Worm (Caenorhabditis elegans) whole organism, L4 larva: ENCODE measurements around the gene gtsf-1.
A peak's percentile ranks its signal among the peaks of the same experiment; 100 is the strongest.

Source experiments
- F44E2.7 ChIP-seq: fragments of 200-800 bp; sonication (Bioruptor generic); IDR thresholded peaks from 2 replicates; pipeline ENCODE4 v2.1.2; 2022; ENCODE audit warnings: missing genetic modification characterization, missing compliant biosample characterization
- T26A8.4 ChIP-seq: fragments of 200-800 bp; sonication (Bioruptor generic); IDR thresholded peaks from 2 replicates; pipeline ENCODE4 v1.3.6; 2022; ENCODE audit warnings: missing genetic modification characterization, missing compliant biosample characterization
- Y5F2A.4 ChIP-seq: fragments of 200-800 bp; sonication (Bioruptor generic); optimal IDR thresholded peaks from 2 replicates; lab custom pipeline; 2018; ENCODE audit warnings: mild to moderate bottlenecking, missing genetic modification characterization, missing compliant biosample characterization
- Y75B8A.6 ChIP-seq: fragments of 200-800 bp; sonication (Bioruptor generic); IDR thresholded peaks from 2 replicates; pipeline ENCODE4 v1.3.6; 2022; ENCODE audit warnings: missing genetic modification reagents, missing genetic modification characterization, missing compliant biosample characterization
- aha-1 ChIP-seq: fragments of 150-350 bp; peaks from one replicate; lab custom pipeline; 2014; ENCODE audit warnings: missing biosample characterization, missing genetic modification characterization
- aly-2 ChIP-seq: sonication (generic microtip); optimal IDR thresholded peaks from 2 replicates; lab custom pipeline; 2018; ENCODE audit warnings: missing biosample characterization, missing genetic modification characterization
- ama-1 ChIP-seq: fragments of 150-350 bp; optimal IDR thresholded peaks from 2 replicates; lab custom pipeline; 2014; ENCODE audit warnings: inconsistent platforms, mixed read lengths
- attf-4 ChIP-seq: sonication (generic microtip); optimal IDR thresholded peaks from 3 replicates; lab custom pipeline; 2017; ENCODE audit warnings: missing biosample characterization, missing genetic modification characterization
- ceh-20 ChIP-seq: fragments of 200-800 bp; sonication (Bioruptor generic); IDR thresholded peaks from 2 replicates; pipeline ENCODE4 v1.3.6; 2022; ENCODE audit warnings: missing genetic modification reagents, missing genetic modification characterization, missing compliant biosample characterization
- ceh-32 ChIP-seq: sonication (generic microtip); optimal IDR thresholded peaks from 2 replicates; lab custom pipeline; 2016; ENCODE audit warnings: mild to moderate bottlenecking, missing genetic modification characterization, missing compliant biosample characterization; ENCODE audit not compliant: poor library complexity
- ces-1 ChIP-seq: fragments of 150-350 bp; sonication (generic microtip); optimal IDR thresholded peaks from 4 replicates; lab custom pipeline; 2014; ENCODE audit warnings: missing biosample characterization, missing genetic modification reagents, missing genetic modification characterization
- ctbp-1 ChIP-seq: fragments of 200-800 bp; sonication (Bioruptor generic); IDR thresholded peaks from 2 replicates; pipeline ENCODE4 v1.3.6; 2022; ENCODE audit warnings: missing genetic modification reagents, missing genetic modification characterization, missing compliant biosample characterization
- daf-12 ChIP-seq: fragments of 150-350 bp; optimal IDR thresholded peaks from 2 replicates; lab custom pipeline; 2014; ENCODE audit warnings: missing biosample characterization, missing genetic modification reagents, missing genetic modification characterization
- daf-16 ChIP-seq, 3 experiments: sonication (generic microtip); optimal IDR thresholded peaks; 2 replicates each; lab custom pipeline; 2016 to 2017; ENCODE audit warnings: missing genetic modification characterization in 3 of 3, missing genetic modification reagents in 3 of 3, mild to moderate bottlenecking in 2 of 3, missing compliant biosample characterization in 2 of 3, missing biosample characterization in 1 of 3, moderate library complexity in 1 of 3
- daf-19 ChIP-seq: fragments of 200-800 bp; sonication (Bioruptor generic); conservative IDR thresholded peaks from 2 replicates; pipeline ENCODE4 v1.3.6; 2022; ENCODE audit warnings: missing genetic modification characterization, missing compliant biosample characterization
- daf-8 ChIP-seq: fragments of 200-800 bp; sonication (Bioruptor generic); IDR thresholded peaks from 2 replicates; pipeline ENCODE4 v1.3.6; 2022; ENCODE audit warnings: missing genetic modification characterization, missing compliant biosample characterization
- dmd-6 ChIP-seq: fragments of 200-800 bp; sonication (Bioruptor generic); IDR thresholded peaks from 2 replicates; pipeline ENCODE4 v1.3.6; 2022; ENCODE audit warnings: missing genetic modification reagents, missing genetic modification characterization, missing compliant biosample characterization
- dmd-8 ChIP-seq: fragments of 200-800 bp; sonication (Bioruptor generic); IDR thresholded peaks from 2 replicates; pipeline ENCODE4 v1.3.6; 2022; ENCODE audit warnings: missing genetic modification characterization, missing compliant biosample characterization
- egl-43 ChIP-seq: fragments of 200-800 bp; sonication (Bioruptor generic); IDR thresholded peaks from 2 replicates; pipeline ENCODE4 v1.3.6; 2022; ENCODE audit warnings: missing genetic modification reagents, missing genetic modification characterization, missing compliant biosample characterization
- hlh-11 ChIP-seq: fragments of 200-800 bp; sonication (Bioruptor generic); optimal IDR thresholded peaks from 2 replicates; lab custom pipeline; 2018; ENCODE audit warnings: mild to moderate bottlenecking, missing genetic modification characterization, missing compliant biosample characterization
- hlh-30 ChIP-seq: sonication (generic microtip); optimal IDR thresholded peaks from 2 replicates; lab custom pipeline; 2017; ENCODE audit warnings: antibody characterized with exemption, mild to moderate bottlenecking, missing genetic modification characterization, missing compliant biosample characterization; ENCODE audit not compliant: insufficient read depth
- jun-1 ChIP-seq: fragments of 150-350 bp; optimal IDR thresholded peaks from 2 replicates; lab custom pipeline; 2014; ENCODE audit warnings: missing biosample characterization, missing genetic modification reagents, missing genetic modification characterization
- lin-38 ChIP-seq: fragments of 200-800 bp; sonication (Bioruptor generic); IDR thresholded peaks from 2 replicates; pipeline ENCODE4 v1.3.6; 2022; ENCODE audit warnings: missing genetic modification reagents, missing genetic modification characterization, missing compliant biosample characterization
- lir-3 ChIP-seq: sonication (generic microtip); optimal IDR thresholded peaks from 2 replicates; lab custom pipeline; 2016; ENCODE audit warnings: mild to moderate bottlenecking, missing genetic modification characterization, missing compliant biosample characterization
- lsy-2 ChIP-seq, 2 experiments: fragments of 150-350 bp in 1 of 2; sonication (generic microtip) in 1 of 2; optimal IDR thresholded peaks; 2 replicates each; lab custom pipeline; 2014 to 2017; ENCODE audit warnings: missing biosample characterization in 2 of 2, missing genetic modification characterization in 2 of 2
- madf-5 ChIP-seq, 2 experiments: fragments of 200-800 bp; sonication (Bioruptor generic); IDR thresholded peaks; 2 replicates each; pipeline ENCODE4 v1.3.6; 2022; ENCODE audit warnings: missing compliant biosample characterization in 2 of 2, missing genetic modification characterization in 2 of 2
- madf-9 ChIP-seq: fragments of 200-800 bp; sonication (Bioruptor generic); conservative IDR thresholded peaks from 2 replicates; pipeline ENCODE4 v1.3.6; 2022; ENCODE audit warnings: missing genetic modification reagents, missing genetic modification characterization, missing compliant biosample characterization
- mdl-1 ChIP-seq, 2 experiments: fragments of 150-350 bp in 1 of 2; sonication (generic microtip) in 1 of 2; optimal IDR thresholded peaks; 2 replicates each; lab custom pipeline; 2014 to 2017; ENCODE audit warnings: missing biosample characterization in 2 of 2, missing genetic modification characterization in 2 of 2
- mdt-29 ChIP-seq: fragments of 200-800 bp; sonication (Bioruptor generic); IDR thresholded peaks from 2 replicates; pipeline ENCODE4 v1.3.6; 2022; ENCODE audit warnings: missing genetic modification reagents, missing genetic modification characterization, missing compliant biosample characterization
- mep-1 ChIP-seq: fragments of 150-350 bp; sonication (generic microtip); optimal IDR thresholded peaks from 3 replicates; lab custom pipeline; 2014; ENCODE audit warnings: missing biosample characterization, missing genetic modification characterization
- mxl-2 ChIP-seq: fragments of 200-800 bp; sonication (Bioruptor generic); conservative IDR thresholded peaks from 2 replicates; pipeline ENCODE4 v1.3.6; 2022; ENCODE audit warnings: missing genetic modification reagents, missing genetic modification characterization, missing compliant biosample characterization
- nhr-102 ChIP-seq: sonication (generic microtip); optimal IDR thresholded peaks from 2 replicates; lab custom pipeline; 2016; ENCODE audit warnings: mild to moderate bottlenecking, missing genetic modification characterization, moderate library complexity, missing compliant biosample characterization
- nhr-11 ChIP-seq: fragments of 150-350 bp; optimal IDR thresholded peaks from 2 replicates; lab custom pipeline; 2014; ENCODE audit warnings: missing biosample characterization, missing genetic modification characterization
- nhr-237 ChIP-seq: sonication (generic microtip); optimal IDR thresholded peaks from 2 replicates; lab custom pipeline; 2017; ENCODE audit warnings: missing biosample characterization, missing genetic modification characterization
- nhr-41 ChIP-seq: fragments of 200-800 bp; sonication (Bioruptor generic); IDR thresholded peaks from 2 replicates; pipeline ENCODE4 v1.3.6; 2022; ENCODE audit warnings: missing genetic modification reagents, missing genetic modification characterization, missing compliant biosample characterization
- nhr-42 ChIP-seq: fragments of 200-800 bp; sonication (Bioruptor generic); IDR thresholded peaks from 2 replicates; pipeline ENCODE4 v1.3.6; 2022; ENCODE audit warnings: missing genetic modification characterization, missing compliant biosample characterization
- nhr-48 ChIP-seq: sonication (generic microtip); optimal IDR thresholded peaks from 2 replicates; lab custom pipeline; 2016; ENCODE audit warnings: mild to moderate bottlenecking, missing genetic modification characterization, missing compliant biosample characterization
- nhr-6 ChIP-seq: fragments of 150-350 bp; optimal IDR thresholded peaks from 2 replicates; lab custom pipeline; 2014; ENCODE audit warnings: missing biosample characterization, missing genetic modification characterization
- nhr-76 ChIP-seq: fragments of 150-350 bp; optimal IDR thresholded peaks from 2 replicates; lab custom pipeline; 2014; ENCODE audit warnings: missing biosample characterization, missing genetic modification characterization
- rbr-2 ChIP-seq: sonication (generic microtip); optimal IDR thresholded peaks from 2 replicates; lab custom pipeline; 2016; ENCODE audit warnings: missing genotype, missing genetic modification characterization, missing compliant biosample characterization
- saeg-2 ChIP-seq: fragments of 200-800 bp; sonication (Bioruptor generic); IDR thresholded peaks from 2 replicates; pipeline ENCODE4 v1.3.6; 2022; ENCODE audit warnings: missing genetic modification reagents, missing genetic modification characterization, missing compliant biosample characterization
- sdz-12 ChIP-seq: fragments of 200-800 bp; sonication (Bioruptor generic); optimal IDR thresholded peaks from 2 replicates; lab custom pipeline; 2018; ENCODE audit warnings: mild to moderate bottlenecking, missing genetic modification characterization, missing compliant biosample characterization
- set-16 ChIP-seq: fragments of 200-800 bp; sonication (Bioruptor generic); IDR thresholded peaks from 2 replicates; pipeline ENCODE4 v1.3.6; 2022; ENCODE audit warnings: missing genetic modification reagents, missing genetic modification characterization, missing compliant biosample characterization
- snpc-4 ChIP-seq: fragments of 150-350 bp; optimal IDR thresholded peaks from 2 replicates; lab custom pipeline; 2014; ENCODE audit warnings: missing biosample characterization, missing genetic modification characterization
- spr-3 ChIP-seq: fragments of 200-800 bp; sonication (Bioruptor generic); optimal IDR thresholded peaks from 2 replicates; lab custom pipeline; 2018; ENCODE audit warnings: mild to moderate bottlenecking, missing genetic modification characterization, missing compliant biosample characterization
- tag-97 ChIP-seq: fragments of 200-800 bp; sonication (Bioruptor generic); IDR thresholded peaks from 2 replicates; pipeline ENCODE4 v1.3.6; 2022; ENCODE audit warnings: missing genetic modification characterization, missing compliant biosample characterization
- tra-1 ChIP-seq: fragments of 200-800 bp; sonication (Bioruptor generic); IDR thresholded peaks from 2 replicates; pipeline ENCODE4 v1.3.6; 2022; ENCODE audit warnings: missing genetic modification reagents, missing genetic modification characterization, missing compliant biosample characterization
- unc-130 ChIP-seq: sonication (generic microtip); optimal IDR thresholded peaks from 2 replicates; lab custom pipeline; 2016; ENCODE audit warnings: missing genetic modification reagents, missing genetic modification characterization, missing compliant biosample characterization
- zag-1 ChIP-seq: fragments of 150-350 bp; optimal IDR thresholded peaks from 2 replicates; lab custom pipeline; 2014; ENCODE audit warnings: missing biosample characterization, missing genetic modification characterization
- zfp-2 ChIP-seq: sonication (generic microtip); optimal IDR thresholded peaks from 2 replicates; lab custom pipeline; 2016; ENCODE audit warnings: mild to moderate bottlenecking, missing genetic modification characterization, missing compliant biosample characterization
- zip-2 ChIP-seq: fragments of 150-350 bp; optimal IDR thresholded peaks from 2 replicates; lab custom pipeline; 2014; ENCODE audit warnings: missing biosample characterization, missing genetic modification characterization
- ztf-11 ChIP-seq: fragments of 150-350 bp; optimal IDR thresholded peaks from 2 replicates; lab custom pipeline; 2014; ENCODE audit warnings: missing biosample characterization, missing genetic modification characterization

The gtsf-1 gene

DNA sequence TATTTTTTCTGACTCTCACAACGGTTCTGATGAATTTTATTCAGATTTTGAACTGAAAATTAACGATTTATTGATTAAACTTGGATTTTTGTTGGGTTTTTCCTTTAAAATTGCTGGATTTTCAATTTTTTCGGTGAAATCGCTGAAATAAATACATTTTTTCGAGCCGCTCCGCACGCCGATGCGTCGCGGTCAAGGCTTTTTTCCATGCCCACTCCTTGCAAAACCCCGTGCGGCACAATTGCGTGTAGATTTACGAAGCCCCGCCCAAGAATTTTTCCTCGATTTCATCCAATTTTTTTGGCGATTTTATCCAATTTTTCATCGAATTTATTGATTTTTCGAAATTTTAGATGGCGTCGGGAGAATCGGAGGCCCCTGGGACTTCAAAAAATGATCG is at the start of gene gtsf-1 (continued):
- TF ChIP-seq unc-130 (GFP tag; lab: Kevin White, UChicago) (peak; percentile 36), nhr-76 (tag; lab: Kevin White, UChicago) (no peak), daf-8 (GFP tag; lab: Robert Waterston, UW) (no peak), madf-5 (GFP tag; IDR thresholded peaks at IDR 0.05; lab: Robert Waterston, UW) (no peak), ztf-11 (tag; lab: Kevin White, UChicago) (no peak), zip-2 (tag; lab: Kevin White, UChicago) (no peak), sdz-12 (GFP tag; lab: Kevin White, UChicago) (no peak), ces-1 (GFP tag; lab: Kevin White, UChicago) (no peak), lir-3 (tag; lab: Kevin White, UChicago) (no peak), mxl-2 (GFP tag; lab: Robert Waterston, UW) (no peak), zfp-2 (tag; lab: Kevin White, UChicago) (no peak), T26A8.4 (GFP tag; lab: Robert Waterston, UW) (no peak; the same call in none of the 2 replicates), nhr-102 (tag; lab: Kevin White, UChicago) (peak; percentile 57), spr-3 (GFP tag; lab: Kevin White, UChicago) (peak; percentile 16), madf-9 (0 out of 2 replicates have a peak, but pooled peaks have one; percentile 10), ctbp-1 (GFP tag; lab: Robert Waterston, UW) (peak; percentile 70), nhr-42 (GFP tag; lab: Robert Waterston, UW) (no peak; the same call in 1 of the 2 replicates), tag-97 (GFP tag; lab: Robert Waterston, UW) (no peak), set-16 (GFP tag; lab: Robert Waterston, UW) (no peak; the same call in 1 of the 2 replicates), mep-1 (tag; lab: Kevin White, UChicago) (peak; percentile 88), Y5F2A.4 (GFP tag; lab: Kevin White, UChicago) (no peak), Y75B8A.6 (no peak), nhr-48 (tag; lab: Kevin White, UChicago) (no peak), daf-16 (GFP tag; optimal IDR thresholded peaks at IDR 0.05; lab: Kevin White, UChicago) (no peak), daf-16 (tag; optimal IDR thresholded peaks at IDR 0.05; lab: Kevin White, UChicago) (peak; percentile 48), mdl-1 (tag; optimal IDR thresholded peaks at IDR 0.05; lab: Kevin White, UChicago) (peak in 1 of 2 experiments; percentile 22), zag-1 (no peak), hlh-30 (tag; lab: Kevin White, UChicago) (peak; percentile 33), jun-1 (tag; lab: Kevin White, UChicago) (no peak), tra-1 (no peak), hlh-11 (tag; lab: Kevin White, UChicago) (no peak), ceh-20 (GFP tag; lab: Robert Waterston, UW) (no peak), saeg-2 (GFP tag; lab: Robert Waterston, UW) (no peak), lin-38 (GFP tag; lab: Robert Waterston, UW) (peak; percentile 77), mdt-29 (GFP tag; lab: Robert Waterston, UW) (peak; percentile 59), snpc-4 (tag; lab: Kevin White, UChicago) (no peak), dmd-8 (GFP tag; lab: Robert Waterston, UW) (no peak), nhr-6 (tag; lab: Kevin White, UChicago) (peak; percentile 80), egl-43 (GFP tag; lab: Robert Waterston, UW) (peak; percentile 37; the same call in 1 of the 2 replicates), aly-2 (tag; lab: Kevin White, UChicago) (no peak), dmd-6 (GFP tag; lab: Robert Waterston, UW) (peak; percentile 59; the same call in 1 of the 2 replicates), ceh-32 (tag; lab: Kevin White, UChicago) (no peak), F44E2.7 (GFP tag; lab: Robert Waterston, UW) (no peak), daf-19 (GFP tag; lab: Robert Waterston, UW) (no peak), nhr-11 (tag; lab: Kevin White, UChicago) (peak; percentile 45), aha-1 (tag; lab: Kevin White, UChicago) (no peak), rbr-2 (tag; lab: Kevin White, UChicago) (peak; percentile 69), ama-1 (peak; percentile 58), nhr-237 (tag; lab: Kevin White, UChicago) (no peak), attf-4 (tag; lab: Kevin White, UChicago) (no peak), lsy-2 (tag; optimal IDR thresholded peaks at IDR 0.05; lab: Kevin White, UChicago) (peak; percentile 49 to 88), nhr-41 (GFP tag; lab: Robert Waterston, UW) (no peak), daf-12 (tag; lab: Kevin White, UChicago) (no peak)
